Worm (Caenorhabditis elegans): ENCODE results near the gene F58F9.8.

F58F9.8 gene

DNA sequence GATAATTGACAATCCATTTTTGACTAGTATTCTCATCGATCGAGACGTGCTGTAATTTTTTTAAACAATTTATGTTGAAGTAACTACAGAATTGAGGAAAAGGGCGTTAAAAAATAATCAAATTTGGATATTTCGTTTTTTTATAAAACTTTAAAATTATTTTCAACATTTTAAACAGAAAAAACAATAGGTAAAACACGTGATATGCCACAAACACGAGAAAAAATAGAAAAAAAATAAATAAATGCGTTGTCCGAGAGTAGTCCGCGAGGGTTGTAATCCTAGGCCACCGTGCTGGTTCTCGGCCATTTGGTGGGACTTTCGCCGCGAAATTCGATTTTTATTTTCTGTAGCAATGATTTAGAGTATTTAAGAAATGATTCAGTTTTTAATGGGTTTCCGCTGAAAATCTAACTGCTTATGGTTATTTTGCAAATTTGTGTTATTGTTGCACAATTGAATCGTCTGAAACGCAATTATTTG, 31.6 kb upstream of the F58F9.8 start, which contains the start of gene C49A9.10 (continued):
- TF ChIP-seq ama-1 (optimal IDR thresholded peaks at IDR 0.05) (no peak), ama-1 (GFP tag; optimal IDR thresholded peaks at IDR 0.05) (no peak), T26A5.8 (tag; optimal IDR thresholded peaks at IDR 0.05) (no peak), hlh-12 (tag; optimal IDR thresholded peaks at IDR 0.05) (no peak), lag-1 (GFP tag; IDR thresholded peaks at IDR 0.05) (no peak), nhr-80 (tag; optimal IDR thresholded peaks at IDR 0.05) (peak; percentile 3), nfya-1 (tag; optimal IDR thresholded peaks at IDR 0.05; ENCODE audit: borderline replicate concordance, insufficient read depth) (no peak), ztf-18 (tag; optimal IDR thresholded peaks at IDR 0.05) (no peak), gei-17 (GFP tag; optimal IDR thresholded peaks at IDR 0.05) (no peak), atf-7 (tag; optimal IDR thresholded peaks at IDR 0.05) (peak; percentile 53), madf-10 (tag; optimal IDR thresholded peaks at IDR 0.05) (peak; percentile 54), lin-40 (tag; optimal IDR thresholded peaks at IDR 0.05) (peak; percentile 74), ceh-58 (GFP tag; IDR thresholded peaks at IDR 0.05) (no peak), hmg-20 (GFP tag; IDR thresholded peaks at IDR 0.05) (peak; percentile 65), nhr-120 (GFP tag; IDR thresholded peaks at IDR 0.05) (no peak), ztf-22 (GFP tag; optimal IDR thresholded peaks at IDR 0.05) (no peak), ceh-40 (GFP tag; IDR thresholded peaks at IDR 0.05) (no peak), F37B4.10 (GFP tag; IDR thresholded peaks at IDR 0.05) (no peak), ekl-4 (GFP tag; IDR thresholded peaks at IDR 0.05) (peak; percentile 58; the same call in 1 of the 2 replicates), akir-1 (GFP tag; optimal IDR thresholded peaks at IDR 0.05) (peak; percentile 60), F10E7.11 (tag; optimal IDR thresholded peaks at IDR 0.05) (peak; percentile 49), Y56A3A.18 (GFP tag; IDR thresholded peaks at IDR 0.05) (no peak), tbx-9 (tag; optimal IDR thresholded peaks at IDR 0.05; ENCODE audit: borderline replicate concordance) (no peak), ceh-79 (tag; optimal IDR thresholded peaks at IDR 0.05) (no peak), egl-18 (GFP tag; IDR thresholded peaks at IDR 0.05) (no peak), cebp-1 (GFP tag; IDR thresholded peaks at IDR 0.05) (0 out of 2 replicates have a peak, but pooled peaks have one; percentile 9), cebp-1 (tag; optimal IDR thresholded peaks at IDR 0.05) (no peak), lsl-1 (GFP tag; optimal IDR thresholded peaks at IDR 0.05) (peak; percentile 47), nhr-27 (tag; optimal IDR thresholded peaks at IDR 0.05) (no peak), F39B2.1 (GFP tag; IDR thresholded peaks at IDR 0.05) (no peak), hsf-1 (GFP tag; IDR thresholded peaks at IDR 0.05) (0 out of 2 replicates have a peak, but pooled peaks have one; percentile 34), hlh-26 (GFP tag; conservative IDR thresholded peaks at IDR 0.05) (no peak), D2030.7 (GFP tag; IDR thresholded peaks at IDR 0.05) (peak; percentile 45; the same call in 1 of the 2 replicates), ztf-28 (GFP tag; IDR thresholded peaks at IDR 0.05) (peak; percentile 83), ztf-26 (tag; optimal IDR thresholded peaks at IDR 0.05) (peak; percentile 22), ccch-3 (GFP tag; optimal IDR thresholded peaks at IDR 0.05) (no peak), pha-4 (tag; optimal IDR thresholded peaks at IDR 0.05) (peak; percentile 57), lir-1 (GFP tag; conservative IDR thresholded peaks at IDR 0.05) (peak; percentile 72), F52B5.7 (tag; optimal IDR thresholded peaks at IDR 0.05) (no peak), attf-5 (GFP tag; optimal IDR thresholded peaks at IDR 0.05) (peak; percentile 49), tbp1 (GFP tag; optimal IDR thresholded peaks at IDR 0.05) (peak; percentile 66), nfya-2 (GFP tag; IDR thresholded peaks at IDR 0.05) (no peak), aptf-3 (GFP tag; IDR thresholded peaks at IDR 0.05) (no peak), F22D6.2 (tag; optimal IDR thresholded peaks at IDR 0.05) (peak; percentile 79), F55B11.4 (tag; optimal IDR thresholded peaks at IDR 0.05; ENCODE audit: borderline replicate concordance, insufficient read depth) (no peak), snpc-4 (GFP tag; optimal IDR thresholded peaks at IDR 0.05) (peak; percentile 81), snpc-4 (tag; optimal IDR thresholded peaks at IDR 0.05) (peak; percentile 54 to 92 (median 88)), aptf-2 (GFP tag; conservative IDR thresholded peaks at IDR 0.05) (peak; percentile 46; the same call in 1 of the 2 replicates), unc-130 (GFP tag; optimal IDR thresholded peaks at IDR 0.05) (peak; percentile 93), attf-3 (GFP tag; conservative IDR thresholded peaks at IDR 0.05) (peak; percentile 51; the same call in 1 of the 2 replicates)

Measured in whole organism, young adult.